Worm (Caenorhabditis elegans) whole organism, late embryonic: ENCODE results near the gene atf-6.

Experiments
- eyg-1 ChIP-seq: sonication (generic microtip); optimal IDR thresholded peaks from 2 replicates; lab custom pipeline; 2016; ENCODE audit warnings: missing genotype, missing genetic modification characterization, missing compliant biosample characterization
- pag-3 ChIP-seq: sonication (generic microtip); optimal IDR thresholded peaks from 2 replicates; lab custom pipeline; 2016; ENCODE audit warnings: missing compliant biosample characterization, missing genetic modification characterization, borderline replicate concordance
- pha-4 ChIP-seq: fragments of 150-350 bp; optimal IDR thresholded peaks from 2 replicates; lab custom pipeline; 2018; ENCODE audit warnings: missing biosample characterization, missing genetic modification reagents, missing genetic modification characterization
- sox-2 ChIP-seq: fragments of 200-800 bp; sonication (Bioruptor generic); IDR thresholded peaks from 2 replicates; pipeline ENCODE4 v1.3.6; 2022; ENCODE audit warnings: missing genetic modification reagents, missing genetic modification characterization, missing compliant biosample characterization
- syd-9 ChIP-seq: sonication (generic microtip); optimal IDR thresholded peaks from 2 replicates; lab custom pipeline; 2016; ENCODE audit warnings: mild to moderate bottlenecking, missing genetic modification characterization, moderate library complexity, missing compliant biosample characterization
- unc-42 ChIP-seq: sonication (generic microtip); optimal IDR thresholded peaks from 2 replicates; lab custom pipeline; 2016; ENCODE audit warnings: missing genotype, missing genetic modification characterization, missing compliant biosample characterization

ce11 chrX:12478465-12478864 is 2.3 kb upstream of the atf-6 start:
- TF ChIP-seq syd-9 (tag; lab: Kevin White, UChicago) (no peak), sox-2 (no peak), pha-4 (tag; lab: Kevin White, UChicago) (no peak), pag-3 (tag; lab: Kevin White, UChicago) (no peak), eyg-1 (tag; lab: Kevin White, UChicago) (no peak), unc-42 (tag; lab: Kevin White, UChicago) (no peak)
